Worm (Caenorhabditis elegans): ENCODE measurements around the gene wdr-83.

wdr-83 gene

ce11 chrII:5058036-5058435, 26.5 kb upstream of the wdr-83 start, which contains the start of gene C27A2.12:
Gene C27A2.12 (minus strand): TSS chrII:5058136.
- TF ChIP-seq nfya-1 (tag; optimal IDR thresholded peaks at IDR 0.05; ENCODE audit: insufficient read depth), result no peak
- no peak for TF ChIP-seq ZK546.5 (tag; optimal IDR thresholded peaks at IDR 0.05)
- TF ChIP-seq elt-3 (tag; optimal IDR thresholded peaks at IDR 0.05), result no peak
- no peak for TF ChIP-seq elt-1 (tag; optimal IDR thresholded peaks at IDR 0.05)
- no peak for TF ChIP-seq lsy-12 (tag; optimal IDR thresholded peaks at IDR 0.05)
- TF ChIP-seq nhr-67 (tag; optimal IDR thresholded peaks at IDR 0.05), result no peak
- no peak for TF ChIP-seq nhr-76 (tag; optimal IDR thresholded peaks at IDR 0.05)
- TF ChIP-seq R02D3.7 (tag; optimal IDR thresholded peaks at IDR 0.05), result no peak
- no peak for TF ChIP-seq mml-1 (tag; optimal IDR thresholded peaks at IDR 0.05)
- TF ChIP-seq lin-15B (tag; optimal IDR thresholded peaks at IDR 0.05), result no peak
- TF ChIP-seq daf-12 (tag; optimal IDR thresholded peaks at IDR 0.05), result no peak
- no peak for TF ChIP-seq sea-2 (GFP tag; optimal IDR thresholded peaks at IDR 0.05)
- TF ChIP-seq hmg-11 (tag; optimal IDR thresholded peaks at IDR 0.05), result no peak
- no peak for TF ChIP-seq zag-1 (tag; optimal IDR thresholded peaks at IDR 0.05)
- no peak for TF ChIP-seq nhr-28 (tag; optimal IDR thresholded peaks at IDR 0.05)
- no peak for TF ChIP-seq aly-2 (tag; optimal IDR thresholded peaks at IDR 0.05)

ce11 chrII:5057315-5057714, 25.8 kb upstream of the wdr-83 start:
- TF ChIP-seq mdl-1 (tag; optimal IDR thresholded peaks at IDR 0.05) (no peak), ceh-16 (tag; optimal IDR thresholded peaks at IDR 0.05) (no peak), nhr-25 (tag; optimal IDR thresholded peaks at IDR 0.05) (peak; percentile 79), pqm-1 (tag; optimal IDR thresholded peaks at IDR 0.05) (peak; percentile 9), nhr-11 (tag; optimal IDR thresholded peaks at IDR 0.05) (no peak), snpc-4 (tag; optimal IDR thresholded peaks at IDR 0.05) (peak; percentile 99), egl-5 (tag; optimal IDR thresholded peaks at IDR 0.05) (peak; percentile 61), sea-2 (GFP tag; optimal IDR thresholded peaks at IDR 0.05) (no peak), skn-1 (tag; optimal IDR thresholded peaks at IDR 0.05) (no peak), nhr-43 (tag; optimal IDR thresholded peaks at IDR 0.05; ENCODE audit: poor library complexity, severe bottlenecking) (peak; percentile 84), nhr-76 (tag; optimal IDR thresholded peaks at IDR 0.05) (no peak), unc-39 (tag; optimal IDR thresholded peaks at IDR 0.05) (no peak), elt-3 (tag; optimal IDR thresholded peaks at IDR 0.05) (no peak), lin-39 (tag; optimal IDR thresholded peaks at IDR 0.05) (peak; percentile 21), nhr-237 (tag; optimal IDR thresholded peaks at IDR 0.05) (no peak), nhr-23 (tag; optimal IDR thresholded peaks at IDR 0.05) (peak; percentile 46), ceh-28 (tag; optimal IDR thresholded peaks at IDR 0.05) (no peak), ceh-9 (tag; optimal IDR thresholded peaks at IDR 0.05) (no peak), jun-1 (tag; optimal IDR thresholded peaks at IDR 0.05) (peak; percentile 9), zag-1 (tag; optimal IDR thresholded peaks at IDR 0.05) (no peak), mml-1 (tag; optimal IDR thresholded peaks at IDR 0.05) (no peak), hmg-11 (tag; optimal IDR thresholded peaks at IDR 0.05) (peak; percentile 67), fos-1 (tag; optimal IDR thresholded peaks at IDR 0.05) (no peak), nhr-12 (tag; optimal IDR thresholded peaks at IDR 0.05) (no peak), pha-4 (tag; optimal IDR thresholded peaks at IDR 0.05) (peak; percentile 73), aly-2 (tag; optimal IDR thresholded peaks at IDR 0.05) (no peak), nfya-1 (tag; optimal IDR thresholded peaks at IDR 0.05; ENCODE audit: insufficient read depth) (peak; percentile 43), nhr-28 (tag; optimal IDR thresholded peaks at IDR 0.05) (no peak), lsy-12 (tag; optimal IDR thresholded peaks at IDR 0.05) (peak; percentile 71), nhr-77 (tag; optimal IDR thresholded peaks at IDR 0.05) (no peak), fkh-2 (tag; optimal IDR thresholded peaks at IDR 0.05) (no peak), ztf-11 (tag; optimal IDR thresholded peaks at IDR 0.05) (no peak), eor-1 (tag; optimal IDR thresholded peaks at IDR 0.05) (no peak), ama-1 (optimal IDR thresholded peaks at IDR 0.05) (no peak), nhr-67 (tag; optimal IDR thresholded peaks at IDR 0.05) (no peak), tbx-2 (tag; optimal IDR thresholded peaks at IDR 0.05) (peak; percentile 51), fkh-10 (GFP tag; optimal IDR thresholded peaks at IDR 0.05) (no peak), egl-27 (tag; optimal IDR thresholded peaks at IDR 0.05) (no peak), R02D3.7 (tag; optimal IDR thresholded peaks at IDR 0.05) (no peak), daf-12 (tag; optimal IDR thresholded peaks at IDR 0.05) (no peak), ceh-82 (tag; optimal IDR thresholded peaks at IDR 0.05) (no peak), elt-1 (tag; optimal IDR thresholded peaks at IDR 0.05) (no peak), lin-15B (tag; optimal IDR thresholded peaks at IDR 0.05) (peak; percentile 37), unc-62 (GFP tag; optimal IDR thresholded peaks at IDR 0.05) (no peak), ZK546.5 (tag; optimal IDR thresholded peaks at IDR 0.05) (no peak), ztf-4 (tag; optimal IDR thresholded peaks at IDR 0.05) (no peak), elt-2 (tag; optimal IDR thresholded peaks at IDR 0.05) (peak; percentile 90)

Data from whole organism, L3 larva.